Worm (Caenorhabditis elegans) whole organism, young adult: ENCODE data around the gene trcs-2.

Experiments
- B0261.1 ChIP-seq: sonication (generic microtip); optimal IDR thresholded peaks from 2 replicates; lab custom pipeline; 2016; ENCODE audit warnings: mild to moderate bottlenecking, missing genetic modification characterization, moderate library complexity, missing compliant biosample characterization
- B0336.3 ChIP-seq: fragments of 200-800 bp; sonication (Bioruptor generic); IDR thresholded peaks from 2 replicates; pipeline ENCODE4 v1.3.6; 2022; ENCODE audit warnings: missing genetic modification characterization, missing compliant biosample characterization
- C06A6.2 ChIP-seq: fragments of 200-800 bp; sonication (Bioruptor generic); conservative IDR thresholded peaks from 2 replicates; pipeline ENCODE4 v1.3.6; 2022; ENCODE audit warnings: missing genetic modification characterization, missing compliant biosample characterization
- F39B2.1 ChIP-seq: fragments of 200-800 bp; sonication (Bioruptor generic); IDR thresholded peaks from 2 replicates; pipeline ENCODE4 v1.3.6; 2022; ENCODE audit warnings: missing genetic modification reagents, missing genetic modification characterization, missing compliant biosample characterization
- ccch-3 ChIP-seq: fragments of 200-800 bp; sonication (Bioruptor generic); optimal IDR thresholded peaks from 2 replicates; lab custom pipeline; 2018; ENCODE audit warnings: mild to moderate bottlenecking, missing genetic modification characterization, missing compliant biosample characterization
- ceh-27 ChIP-seq: fragments of 200-800 bp; sonication (Bioruptor generic); optimal IDR thresholded peaks from 2 replicates; lab custom pipeline; 2018; ENCODE audit warnings: mild to moderate bottlenecking, missing genetic modification characterization, moderate library complexity, missing compliant biosample characterization
- dox-1 ChIP-seq: fragments of 200-800 bp; sonication (Bioruptor generic); IDR thresholded peaks from 2 replicates; pipeline ENCODE4 v1.3.6; 2022; ENCODE audit warnings: missing genetic modification reagents, missing genetic modification characterization, missing compliant biosample characterization
- fkh-3 ChIP-seq: sonication (generic microtip); optimal IDR thresholded peaks from 2 replicates; lab custom pipeline; 2016; ENCODE audit warnings: mild to moderate bottlenecking, missing genetic modification characterization, missing compliant biosample characterization
- madf-10 ChIP-seq: sonication (generic microtip); optimal IDR thresholded peaks from 2 replicates; lab custom pipeline; 2016; ENCODE audit warnings: mild to moderate bottlenecking, missing genetic modification characterization, missing compliant biosample characterization
- nhr-90 ChIP-seq: sonication (generic microtip); optimal IDR thresholded peaks from 2 replicates; lab custom pipeline; 2016; ENCODE audit warnings: missing genotype, mild to moderate bottlenecking, missing genetic modification characterization, missing compliant biosample characterization
- snpc-1.1 ChIP-seq: sonication (generic microtip); optimal IDR thresholded peaks from 2 replicates; lab custom pipeline; 2017; ENCODE audit warnings: missing genetic modification characterization, mild to moderate bottlenecking, missing compliant biosample characterization, antibody characterized with exemption, moderate library complexity, missing genotype, missing genetic modification reagents; ENCODE audit not compliant: insufficient read depth

ce11 chrII:8679799-8680198 lies 42.5 kb upstream of the trcs-2 start:
- TF ChIP-seq ceh-27 (GFP tag; lab: Kevin White, UChicago): no peak
- no peak for TF ChIP-seq B0336.3
- TF ChIP-seq snpc-1.1: no peak
- no peak for TF ChIP-seq B0261.1 (tag; lab: Kevin White, UChicago)
- TF ChIP-seq dox-1: no peak
- TF ChIP-seq madf-10: no peak
- TF ChIP-seq nhr-90 (tag; lab: Kevin White, UChicago): no peak
- no peak for TF ChIP-seq F39B2.1
- TF ChIP-seq C06A6.2 (GFP tag; lab: Robert Waterston, UW): no peak
- TF ChIP-seq ccch-3: no peak
- no peak for TF ChIP-seq fkh-3 (tag; lab: Kevin White, UChicago)
